Fruit fly (Drosophila melanogaster) whole organism, prepupa: ENCODE results near the gene pall.

Source experiments
- CG10631 ChIP-seq: fragments of 200-800 bp; sonication (Bioruptor generic); optimal IDR thresholded peaks from 2 replicates; lab custom pipeline; 2016; ENCODE audit warnings: missing biosample characterization, missing genetic modification characterization
- CG10669 ChIP-seq: fragments of 200-800 bp; sonication (Bioruptor generic); optimal IDR thresholded peaks from 3 replicates; lab custom pipeline; 2018; ENCODE audit warnings: missing biosample characterization, mild to moderate bottlenecking, missing genetic modification characterization, moderate library complexity
- CG11294 ChIP-seq: fragments of 200-800 bp; sonication (Bioruptor generic); IDR thresholded peaks from 2 replicates; pipeline ENCODE4 v1.3.6; 2022; ENCODE audit warnings: missing biosample characterization, missing genetic modification characterization
- CG11902 ChIP-seq: fragments of 200-800 bp; sonication (Bioruptor generic); optimal IDR thresholded peaks from 3 replicates; lab custom pipeline; 2016; ENCODE audit warnings: missing biosample characterization, missing genetic modification characterization
- CG16779 ChIP-seq: fragments of 200-800 bp; sonication (Bioruptor generic); optimal IDR thresholded peaks from 3 replicates; lab custom pipeline; 2017; ENCODE audit warnings: missing biosample characterization, mild to moderate bottlenecking, missing genetic modification characterization
- CG3919 ChIP-seq: fragments of 200-800 bp; sonication (Bioruptor generic); optimal IDR thresholded peaks from 3 replicates; lab custom pipeline; 2016; ENCODE audit warnings: missing biosample characterization, missing genetic modification characterization
- CG8319 ChIP-seq: fragments of 200-800 bp; sonication (Bioruptor generic); optimal IDR thresholded peaks from 3 replicates; lab custom pipeline; 2016; ENCODE audit warnings: missing biosample characterization, missing genetic modification characterization
- CG9139 ChIP-seq: fragments of 200-800 bp; sonication (Bioruptor generic); optimal IDR thresholded peaks from 3 replicates; lab custom pipeline; 2017; ENCODE audit warnings: missing biosample characterization, mild to moderate bottlenecking, missing genetic modification characterization
- Ets96B ChIP-seq: fragments of 200-800 bp; optimal IDR thresholded peaks from 2 replicates; lab custom pipeline; 2019; ENCODE audit warnings: missing biosample characterization, mild to moderate bottlenecking, missing genetic modification characterization, moderate library complexity
- Hr39 ChIP-seq: fragments of 200-800 bp; sonication (Bioruptor generic); optimal IDR thresholded peaks from 2 replicates; lab custom pipeline; 2016; ENCODE audit warnings: missing biosample characterization, missing genetic modification characterization
- Hr4 ChIP-seq: fragments of 200-800 bp; sonication (Bioruptor generic); optimal IDR thresholded peaks from 3 replicates; lab custom pipeline; 2016; ENCODE audit warnings: missing biosample characterization, missing genetic modification characterization
- OdsH ChIP-seq: fragments of 200-800 bp; sonication (Bioruptor generic); optimal IDR thresholded peaks from 3 replicates; lab custom pipeline; 2016; ENCODE audit warnings: missing biosample characterization, missing genetic modification characterization
- Sox15 ChIP-seq: fragments of 200-800 bp; sonication (Bioruptor generic); optimal IDR thresholded peaks from 3 replicates; lab custom pipeline; 2016; ENCODE audit warnings: missing biosample characterization, missing genetic modification characterization
- esn ChIP-seq: fragments of 200-800 bp; sonication (Bioruptor generic); optimal IDR thresholded peaks from 2 replicates; lab custom pipeline; 2016; ENCODE audit warnings: missing biosample characterization, mild to moderate bottlenecking, missing genetic modification characterization, moderate library complexity
- fd59A ChIP-seq: fragments of 200-800 bp; sonication (Bioruptor generic); optimal IDR thresholded peaks from 2 replicates; lab custom pipeline; 2017; ENCODE audit warnings: missing biosample characterization, mild to moderate bottlenecking, missing genetic modification characterization, missing genetic modification reagents
- fkh ChIP-seq: fragments of 200-800 bp; sonication (Bioruptor generic); optimal IDR thresholded peaks from 3 replicates; lab custom pipeline; 2017; ENCODE audit warnings: missing biosample characterization, mild to moderate bottlenecking, missing genetic modification characterization, moderate library complexity

The pall gene

dm6 chr3L:9441907-9442479, 45.6 kb downstream of the pall start, which contains the start of the genes Bet3 and Nf-YA (continued):
- TF ChIP-seq CG11294 (GFP tag; lab: Robert Waterston, UW) = no peak

DNA sequence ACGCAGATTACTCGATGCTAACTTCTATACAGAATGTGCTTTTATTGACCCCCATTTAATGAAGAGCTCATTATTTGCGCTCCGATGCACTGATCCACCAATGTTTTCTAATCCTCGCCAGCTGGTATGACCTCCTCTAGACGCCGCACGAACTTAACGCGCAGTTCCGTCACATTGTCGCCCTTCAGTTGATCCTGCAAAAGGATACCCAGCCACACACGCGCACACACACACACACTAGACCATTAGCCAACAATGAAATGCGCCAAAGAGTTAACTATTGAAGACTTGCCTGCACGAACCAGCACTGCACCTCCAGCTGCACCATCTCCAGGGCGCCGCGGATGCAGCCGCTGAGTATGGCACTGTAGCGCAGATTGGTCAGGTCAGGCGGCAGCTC, 48.7 kb downstream of the pall start:
- TF ChIP-seq Ets96B (tag; lab: Kevin White, UChicago) (no peak), CG8319 (GFP tag; lab: Kevin White, UChicago) (no peak), Hr39 (GFP tag; lab: Kevin White, UChicago) (no peak), esn (GFP tag; lab: Kevin White, UChicago) (no peak), CG16779 (tag; lab: Kevin White, UChicago) (no peak), Hr4 (GFP tag; lab: Kevin White, UChicago) (no peak), fd59A (GFP tag; lab: Kevin White, UChicago) (no peak), CG10669 (GFP tag; lab: Kevin White, UChicago) (no peak), CG10631 (GFP tag; lab: Kevin White, UChicago) (no peak), CG3919 (GFP tag; lab: Kevin White, UChicago) (no peak), OdsH (GFP tag; lab: Kevin White, UChicago) (no peak), CG9139 (GFP tag; lab: Kevin White, UChicago) (no peak), Sox15 (GFP tag; lab: Kevin White, UChicago) (no peak), CG11902 (GFP tag; lab: Kevin White, UChicago) (no peak), fkh (no peak)
